Fruit fly (Drosophila melanogaster) whole organism, embryonic: ENCODE data around the gene Nsf2.

Experiments
- CG10267 ChIP-seq: fragments of 200-800 bp; sonication (Bioruptor generic); optimal IDR thresholded peaks from 2 replicates; lab custom pipeline; 2018; ENCODE audit warnings: missing biosample characterization, mild to moderate bottlenecking, missing genetic modification characterization, moderate library complexity
- CG10431 ChIP-seq: fragments of 200-800 bp; sonication (Bioruptor generic); optimal IDR thresholded peaks from 3 replicates; lab custom pipeline; 2018; ENCODE audit warnings: missing biosample characterization, mild to moderate bottlenecking, missing genetic modification characterization
- CG10462 ChIP-seq: fragments of 200-800 bp; sonication (Bioruptor generic); optimal IDR thresholded peaks from 2 replicates; lab custom pipeline; 2016; ENCODE audit warnings: missing biosample characterization, missing genetic modification characterization
- CG11696 ChIP-seq: fragments of 200-800 bp; sonication (Bioruptor generic); IDR thresholded peaks from 2 replicates; pipeline ENCODE4 v1.3.6; 2022; ENCODE audit warnings: missing biosample characterization, missing genetic modification characterization
- CG12299 ChIP-seq: fragments of 200-800 bp; sonication (Bioruptor generic); optimal IDR thresholded peaks from 2 replicates; lab custom pipeline; 2018; ENCODE audit warnings: missing biosample characterization, mild to moderate bottlenecking, missing genetic modification characterization
- CG12769 ChIP-seq: fragments of 200-800 bp; sonication (Bioruptor generic); optimal IDR thresholded peaks from 2 replicates; lab custom pipeline; 2019; ENCODE audit warnings: missing biosample characterization, mild to moderate bottlenecking, missing genetic modification characterization, moderate library complexity
- CG13287 ChIP-seq: fragments of 200-800 bp; sonication (Bioruptor generic); IDR thresholded peaks from 2 replicates; pipeline ENCODE4 v1.3.6; 2022; ENCODE audit warnings: missing biosample characterization, missing genetic modification characterization; ENCODE audit not compliant: partially characterized antibody
- CG13624 ChIP-seq: fragments of 200-800 bp; sonication (Bioruptor generic); optimal IDR thresholded peaks from 2 replicates; lab custom pipeline; 2016; ENCODE audit warnings: missing biosample characterization, missing genetic modification characterization
- CG16815 ChIP-seq: fragments of 200-800 bp; sonication (Bioruptor generic); optimal IDR thresholded peaks from 3 replicates; lab custom pipeline; 2017; ENCODE audit warnings: missing biosample characterization, mild to moderate bottlenecking, missing genetic modification characterization
- CG17328 ChIP-seq: fragments of 200-800 bp; sonication (Bioruptor generic); IDR thresholded peaks from 2 replicates; pipeline ENCODE4 v1.3.6; 2022; ENCODE audit warnings: missing biosample characterization, missing genetic modification characterization
- CG2202 ChIP-seq: fragments of 200-800 bp; sonication (Bioruptor generic); optimal IDR thresholded peaks from 2 replicates; lab custom pipeline; 2018; ENCODE audit warnings: missing biosample characterization, mild to moderate bottlenecking, missing genetic modification characterization
- CG2678 ChIP-seq: fragments of 200-800 bp; sonication (Bioruptor generic); optimal IDR thresholded peaks from 3 replicates; lab custom pipeline; 2019; ENCODE audit warnings: missing biosample characterization, mild to moderate bottlenecking, missing genetic modification characterization, moderate library complexity
- CG3838 ChIP-seq: fragments of 200-800 bp; sonication (Bioruptor generic); optimal IDR thresholded peaks from 3 replicates; lab custom pipeline; 2016; ENCODE audit warnings: missing biosample characterization, missing genetic modification characterization
- CG6254 ChIP-seq: fragments of 200-800 bp; sonication (Bioruptor generic); optimal IDR thresholded peaks from 3 replicates; lab custom pipeline; 2017; ENCODE audit warnings: mild to moderate bottlenecking, missing biosample characterization, missing genetic modification reagents, missing genetic modification characterization
- CG7271 ChIP-seq: fragments of 200-800 bp; sonication (Bioruptor generic); optimal IDR thresholded peaks from 2 replicates; lab custom pipeline; 2018; ENCODE audit warnings: missing biosample characterization, mild to moderate bottlenecking, missing genetic modification characterization, moderate library complexity
- CG8359 ChIP-seq: fragments of 200-800 bp; sonication (Bioruptor generic); optimal IDR thresholded peaks from 2 replicates; lab custom pipeline; 2017; ENCODE audit warnings: missing biosample characterization, mild to moderate bottlenecking, missing genetic modification characterization, borderline replicate concordance
- CG8388 ChIP-seq: fragments of 200-800 bp; sonication (Bioruptor generic); optimal IDR thresholded peaks from 2 replicates; lab custom pipeline; 2019; ENCODE audit warnings: missing biosample characterization, mild to moderate bottlenecking, missing genetic modification characterization, moderate library complexity
- CG8765 ChIP-seq: fragments of 200-800 bp; sonication (Bioruptor generic); IDR thresholded peaks from 2 replicates; pipeline ENCODE4 v1.3.6; 2022; ENCODE audit warnings: missing biosample characterization, missing genetic modification characterization
- CG8924 ChIP-seq: fragments of 200-800 bp; optimal IDR thresholded peaks from 3 replicates; lab custom pipeline; 2019; ENCODE audit warnings: missing biosample characterization, mild to moderate bottlenecking, missing genetic modification characterization, moderate library complexity
- CG8944 ChIP-seq: fragments of 200-800 bp; sonication (Bioruptor generic); optimal IDR thresholded peaks from 3 replicates; lab custom pipeline; 2016; ENCODE audit warnings: missing biosample characterization, missing genetic modification characterization
- D19B ChIP-seq: fragments of 200-800 bp; sonication (Bioruptor generic); optimal IDR thresholded peaks from 2 replicates; lab custom pipeline; 2017; ENCODE audit warnings: missing biosample characterization, mild to moderate bottlenecking, missing genetic modification characterization
- Dek ChIP-seq: fragments of 200-800 bp; sonication (Bioruptor generic); optimal IDR thresholded peaks from 3 replicates; lab custom pipeline; 2019; ENCODE audit warnings: missing biosample characterization, mild to moderate bottlenecking, missing genetic modification characterization, moderate library complexity
- Dip2 ChIP-seq: fragments of 200-800 bp; sonication (Bioruptor generic); IDR thresholded peaks from 2 replicates; pipeline ENCODE4 v1.3.6; 2022; ENCODE audit warnings: missing biosample characterization, missing genetic modification characterization
- GATAe ChIP-seq: fragments of 200-800 bp; sonication (Bioruptor generic); conservative IDR thresholded peaks from 2 replicates; pipeline ENCODE4 v1.3.6; 2022; ENCODE audit warnings: missing biosample characterization, missing genetic modification characterization
- Gug ChIP-seq: fragments of 200-800 bp; sonication (Bioruptor generic); IDR thresholded peaks from 4 replicates; pipeline ENCODE4 v1.3.6; 2022; ENCODE audit warnings: missing biosample characterization, missing genetic modification characterization
- H2.0 ChIP-seq: fragments of 200-800 bp; sonication (Bioruptor generic); IDR thresholded peaks from 2 replicates; pipeline ENCODE4 v1.3.6; 2022; ENCODE audit warnings: missing biosample characterization, missing genetic modification characterization
- HLHmδ ChIP-seq: fragments of 200-800 bp; sonication (Bioruptor generic); optimal IDR thresholded peaks from 2 replicates; lab custom pipeline; 2018; ENCODE audit warnings: missing biosample characterization, mild to moderate bottlenecking, missing genetic modification characterization, moderate library complexity
- Hmx ChIP-seq: fragments of 200-800 bp; sonication (Bioruptor generic); optimal IDR thresholded peaks from 2 replicates; lab custom pipeline; 2016; ENCODE audit warnings: missing biosample characterization, missing genetic modification characterization
- Hr51 ChIP-seq, 2 experiments: fragments of 200-800 bp; sonication (Bioruptor generic); optimal IDR thresholded peaks; 2 replicates in 1 of 2; 3 replicates in 1 of 2; lab custom pipeline; 2016 to 2018; ENCODE audit warnings: missing biosample characterization in 2 of 2, missing genetic modification characterization in 2 of 2, mild to moderate bottlenecking in 1 of 2, moderate library complexity in 1 of 2
- NC2β ChIP-seq: fragments of 200-800 bp; sonication (Bioruptor generic); optimal IDR thresholded peaks from 2 replicates; lab custom pipeline; 2016; ENCODE audit warnings: missing biosample characterization, missing genetic modification characterization
- Optix ChIP-seq: fragments of 200-800 bp; sonication (Bioruptor generic); IDR thresholded peaks from 3 replicates; pipeline ENCODE4 v1.3.6; 2022; ENCODE audit warnings: missing biosample characterization, missing genetic modification characterization
- PHDP ChIP-seq: fragments of 200-800 bp; sonication (Bioruptor generic); optimal IDR thresholded peaks from 3 replicates; lab custom pipeline; 2018; ENCODE audit warnings: missing biosample characterization, mild to moderate bottlenecking, missing genetic modification characterization, moderate library complexity
- Rx ChIP-seq: fragments of 200-800 bp; sonication (Bioruptor generic); IDR thresholded peaks from 2 replicates; pipeline ENCODE4 v1.3.6; 2022; ENCODE audit warnings: missing biosample characterization, missing genetic modification characterization
- Taf1 ChIP-seq: fragments of 200-800 bp; sonication (Bioruptor generic); IDR thresholded peaks from 2 replicates; pipeline ENCODE4 v1.3.6; 2022; ENCODE audit warnings: missing biosample characterization, missing genetic modification characterization
- bsh ChIP-seq, 2 experiments: fragments of 200-800 bp; sonication (Bioruptor generic); optimal IDR thresholded peaks; 2 replicates each; lab custom pipeline; 2017 to 2018; ENCODE audit warnings: mild to moderate bottlenecking in 2 of 2, missing biosample characterization in 2 of 2, missing genetic modification characterization in 2 of 2, moderate library complexity in 1 of 2
- chif ChIP-seq, 2 experiments: fragments of 200-800 bp; sonication (Bioruptor generic); optimal IDR thresholded peaks; 3 replicates each; lab custom pipeline; 2016; ENCODE audit warnings: missing biosample characterization in 2 of 2, missing genetic modification characterization in 2 of 2
- danr ChIP-seq: fragments of 200-800 bp; sonication (Bioruptor generic); IDR thresholded peaks from 2 replicates; pipeline ENCODE4 v1.3.6; 2022; ENCODE audit warnings: missing biosample characterization, missing genetic modification characterization
- dimm ChIP-seq: fragments of 200-800 bp; sonication (Bioruptor generic); IDR thresholded peaks from 2 replicates; pipeline ENCODE4 v1.3.6; 2022; ENCODE audit warnings: missing biosample characterization, missing genetic modification characterization
- esg ChIP-seq: fragments of 200-800 bp; sonication (Bioruptor generic); conservative IDR thresholded peaks from 2 replicates; pipeline ENCODE4 v1.3.6; 2022; ENCODE audit warnings: missing biosample characterization, missing genetic modification characterization
- eyg ChIP-seq: fragments of 200-800 bp; sonication (Bioruptor generic); optimal IDR thresholded peaks from 3 replicates; lab custom pipeline; 2016; ENCODE audit warnings: missing biosample characterization, missing genetic modification characterization
- fd3F ChIP-seq: fragments of 200-800 bp; sonication (Bioruptor generic); optimal IDR thresholded peaks from 2 replicates; lab custom pipeline; 2018; ENCODE audit warnings: missing biosample characterization, mild to moderate bottlenecking, missing genetic modification characterization, moderate library complexity
- grau ChIP-seq: fragments of 200-800 bp; optimal IDR thresholded peaks from 3 replicates; lab custom pipeline; 2019; ENCODE audit warnings: missing biosample characterization, mild to moderate bottlenecking, missing genetic modification characterization, moderate library complexity
- jing ChIP-seq: fragments of 200-800 bp; sonication (Bioruptor generic); optimal IDR thresholded peaks from 2 replicates; lab custom pipeline; 2018; ENCODE audit warnings: missing biosample characterization, mild to moderate bottlenecking, missing genetic modification characterization
- prd ChIP-seq, 3 experiments: fragments of >200 bp in 2 of 3; fragments of 200-800 bp in 1 of 3; sonication (Bioruptor generic) in 1 of 3; optimal IDR thresholded peaks in 2 of 3; IDR thresholded peaks in 1 of 3; 2 replicates in 2 of 3; 3 replicates in 1 of 3; pipeline versions ENCODE4 v1.3.6 to Lab custom; 2017 to 2022; ENCODE audit warnings: missing biosample characterization in 1 of 3, missing genetic modification characterization in 1 of 3
- row ChIP-seq: fragments of 200-800 bp; sonication (Bioruptor generic); IDR thresholded peaks from 3 replicates; pipeline ENCODE4 v1.3.6; 2022; ENCODE audit warnings: missing biosample characterization, missing genetic modification characterization
- tgo ChIP-seq: fragments of 200-800 bp; sonication (Bioruptor generic); IDR thresholded peaks from 3 replicates; pipeline ENCODE4 v1.3.6; 2022; ENCODE audit warnings: missing biosample characterization, missing genetic modification characterization
- twi ChIP-seq: fragments of 200-800 bp; optimal IDR thresholded peaks from 2 replicates; lab custom pipeline; 2019; ENCODE audit warnings: missing biosample characterization, mild to moderate bottlenecking, missing genetic modification characterization, moderate library complexity
- wor ChIP-seq: fragments of 200-800 bp; sonication (Bioruptor generic); IDR thresholded peaks from 2 replicates; pipeline ENCODE4 v1.3.6; 2022; ENCODE audit warnings: missing biosample characterization, missing genetic modification characterization

Gene Nsf2

dm6 chr3R:13793979-13794665, 43.7 kb downstream of the Nsf2 start (continued):
- peak; percentile 64 for TF ChIP-seq CG10267 (tag; lab: Kevin White, UChicago)
- peak; percentile 27 for TF ChIP-seq CG8359
- peak; percentile 62 for TF ChIP-seq tgo
- peak; percentile 67 for TF ChIP-seq row
- peak; percentile 70 for TF ChIP-seq CG2202 (tag; lab: Kevin White, UChicago)
- TF ChIP-seq Dek (tag; lab: Kevin White, UChicago), result peak; percentile 43
- no peak for TF ChIP-seq eyg (GFP tag; lab: Kevin White, UChicago)
- no peak for TF ChIP-seq prd (optimal IDR thresholded peaks at IDR 0.05; lab: Kevin White, UChicago)
- TF ChIP-seq prd (GFP tag; IDR thresholded peaks at IDR 0.05; lab: Robert Waterston, UW), result peak; percentile 78; the same call in 2 of the 3 replicates
- peak; percentile 81 for TF ChIP-seq PHDP (tag; lab: Kevin White, UChicago)
- peak; percentile 12; the same call in 1 of the 3 replicates for TF ChIP-seq Optix (GFP tag; lab: Robert Waterston, UW)
- peak; percentile 14 for TF ChIP-seq CG16815 (GFP tag; lab: Kevin White, UChicago)
- no peak for TF ChIP-seq D19B (GFP tag; lab: Kevin White, UChicago)
- peak in 1 of 2 experiments; percentile 94 for TF ChIP-seq bsh (GFP tag; optimal IDR thresholded peaks at IDR 0.05; lab: Kevin White, UChicago)
- peak in 1 of 2 experiments; percentile 5 for TF ChIP-seq chif (GFP tag; optimal IDR thresholded peaks at IDR 0.05; lab: Kevin White, UChicago)
- TF ChIP-seq CG11696 (GFP tag; lab: Robert Waterston, UW), result 0 out of 2 replicates have a peak, but pooled peaks have one; percentile 25
- no peak for TF ChIP-seq CG8765 (GFP tag; lab: Robert Waterston, UW)
- peak; percentile 44; the same call in 1 of the 2 replicates for TF ChIP-seq wor (GFP tag; lab: Robert Waterston, UW)
- TF ChIP-seq CG8388 (GFP tag; lab: Kevin White, UChicago), result peak; percentile 86
- TF ChIP-seq HLHmδ (GFP tag; lab: Kevin White, UChicago), result no peak
- peak; percentile 73 for TF ChIP-seq grau
- TF ChIP-seq CG10431 (GFP tag; lab: Kevin White, UChicago), result peak; percentile 64
- peak; percentile 2 for TF ChIP-seq fd3F (GFP tag; lab: Kevin White, UChicago)
- TF ChIP-seq twi (tag; lab: Kevin White, UChicago), result peak; percentile 35
- TF ChIP-seq CG13287, result no peak
- TF ChIP-seq CG10462 (GFP tag; lab: Kevin White, UChicago), result peak; percentile 54
- TF ChIP-seq Rx (GFP tag; lab: Robert Waterston, UW), result peak; percentile 33; the same call in 1 of the 2 replicates
- TF ChIP-seq CG3838 (GFP tag; lab: Kevin White, UChicago), result peak; percentile 31
- no peak for TF ChIP-seq Hmx (GFP tag; lab: Kevin White, UChicago)
- no peak for TF ChIP-seq Dip2 (GFP tag; lab: Robert Waterston, UW)
- TF ChIP-seq dimm (GFP tag; lab: Robert Waterston, UW), result no peak
- no peak for TF ChIP-seq CG13624
- TF ChIP-seq H2.0 (GFP tag; lab: Robert Waterston, UW), result peak; percentile 55
- peak; percentile 18 for TF ChIP-seq CG8944
- TF ChIP-seq Gug (GFP tag; lab: Robert Waterston, UW), result peak; percentile 42; the same call in 3 of the 4 replicates
- TF ChIP-seq jing (GFP tag; lab: Kevin White, UChicago), result peak; percentile 72
- peak; percentile 55 for TF ChIP-seq CG6254 (GFP tag; lab: Kevin White, UChicago)
- TF ChIP-seq CG2678, result peak; percentile 85
- peak; percentile 60 for TF ChIP-seq CG17328 (GFP tag; lab: Robert Waterston, UW)
- peak in 1 of 2 experiments; percentile 74 for TF ChIP-seq Hr51 (GFP tag; optimal IDR thresholded peaks at IDR 0.05; lab: Kevin White, UChicago)
- peak; percentile 6 for TF ChIP-seq CG12299 (tag; lab: Kevin White, UChicago)
- TF ChIP-seq esg (GFP tag; lab: Robert Waterston, UW), result peak; percentile 64
- no peak for TF ChIP-seq CG12769 (tag; lab: Kevin White, UChicago)
- no peak for TF ChIP-seq Taf1
- TF ChIP-seq GATAe (GFP tag; lab: Robert Waterston, UW), result no peak
- TF ChIP-seq CG8924 (tag; lab: Kevin White, UChicago), result peak; percentile 66
- TF ChIP-seq NC2β (GFP tag; lab: Kevin White, UChicago), result peak; percentile 6
- no peak for TF ChIP-seq CG7271 (tag; lab: Kevin White, UChicago)
- 0 out of 2 replicates have a peak, but pooled peaks have one; percentile 18 for TF ChIP-seq danr (GFP tag; lab: Robert Waterston, UW)
